Worm (Caenorhabditis elegans): ENCODE data around the gene F58F12.2.

ce11 chrII:6344513-6344912 is 43.3 kb downstream of the F58F12.2 start:
- TF ChIP-seq cnd-1 (tag; optimal IDR thresholded peaks at IDR 0.05) (no peak), elt-1 (tag; optimal IDR thresholded peaks at IDR 0.05; ENCODE audit: borderline replicate concordance, insufficient read depth) (no peak), nhr-237 (tag; optimal IDR thresholded peaks at IDR 0.05) (no peak)
